Worm (Caenorhabditis elegans): Measurements from ENCODE around the gene K08D8.5.

ce11 chrIV:12899392-12899791 is 12.5 kb downstream of the K08D8.5 start, which contains the start of gene K08D8.9:
- TF ChIP-seq pqm-1 (tag; optimal IDR thresholded peaks at IDR 0.05) (no peak), nhr-11 (tag; optimal IDR thresholded peaks at IDR 0.05) (no peak), egl-27 (tag; optimal IDR thresholded peaks at IDR 0.05) (no peak), fkh-10 (GFP tag; optimal IDR thresholded peaks at IDR 0.05) (no peak), tbx-2 (tag; optimal IDR thresholded peaks at IDR 0.05) (no peak), unc-62 (GFP tag; optimal IDR thresholded peaks at IDR 0.05) (no peak), fos-1 (tag; optimal IDR thresholded peaks at IDR 0.05) (no peak), snpc-4 (tag; optimal IDR thresholded peaks at IDR 0.05) (no peak), lin-39 (tag; optimal IDR thresholded peaks at IDR 0.05) (no peak), zag-1 (tag; optimal IDR thresholded peaks at IDR 0.05) (no peak), pha-4 (tag; optimal IDR thresholded peaks at IDR 0.05) (no peak), lin-15B (tag; optimal IDR thresholded peaks at IDR 0.05) (no peak), ama-1 (optimal IDR thresholded peaks at IDR 0.05) (no peak)

Measured in whole organism, L3 larva.